Fruit fly (Drosophila melanogaster): ENCODE results near the gene Cpr100A.

dm6 chr3R:30883403-30883802, 16.1 kb downstream of the Cpr100A start, which contains the start of gene CG15547:
- TF ChIP-seq pan (optimal IDR thresholded peaks at IDR 0.05), result no peak
- TF ChIP-seq usp (GFP tag; optimal IDR thresholded peaks at IDR 0.05), result no peak
- TF ChIP-seq EcR (GFP tag; optimal IDR thresholded peaks at IDR 0.05), result no peak
- no peak for TF ChIP-seq psq (optimal IDR thresholded peaks at IDR 0.05)

Measured in whole organism.